Fruit fly (Drosophila melanogaster): ENCODE data around the gene rump.

dm6 chr3R:9555334-9555974 lies 45.3 kb upstream of the rump start, which contains the start of the genes CG9386 and BckdhA:
- TF ChIP-seq CG1620 (GFP tag; optimal IDR thresholded peaks at IDR 0.05): peak; percentile 72
- TF ChIP-seq cic (GFP tag; optimal IDR thresholded peaks at IDR 0.05): peak; percentile 33
- no peak for TF ChIP-seq Hr96 (GFP tag; optimal IDR thresholded peaks at IDR 0.05)
- TF ChIP-seq CG33017 (tag; optimal IDR thresholded peaks at IDR 0.05): no peak
- TF ChIP-seq pad (GFP tag; optimal IDR thresholded peaks at IDR 0.05): peak; percentile 42
- peak; percentile 80 for TF ChIP-seq Mnt (GFP tag; optimal IDR thresholded peaks at IDR 0.05)
- TF ChIP-seq Crg-1 (GFP tag; optimal IDR thresholded peaks at IDR 0.05): peak; percentile 41
- peak; percentile 5 for TF ChIP-seq CG7045 (GFP tag; optimal IDR thresholded peaks at IDR 0.05)
- peak; percentile 67 for TF ChIP-seq CG11617 (GFP tag; optimal IDR thresholded peaks at IDR 0.05)
- TF ChIP-seq ovo (GFP tag; optimal IDR thresholded peaks at IDR 0.05): peak; percentile 1
- no peak for TF ChIP-seq cnc (optimal IDR thresholded peaks at IDR 0.05)
- TF ChIP-seq kay (GFP tag; ENCODE audit: borderline replicate concordance): no peak
- TF ChIP-seq CG7101 (tag; optimal IDR thresholded peaks at IDR 0.05): peak; percentile 30
- no peak for TF ChIP-seq Clk (GFP tag; optimal IDR thresholded peaks at IDR 0.05)
